Fruit fly (Drosophila melanogaster) whole organism: ENCODE data around the gene Tcs4.

ENCODE experiments used
- CG8478 ChIP-seq: fragments of >200 bp; optimal IDR thresholded peaks from 2 replicates; lab custom pipeline; 2018; ENCODE audit warnings: inconsistent platforms
- Dll ChIP-seq: fragments of >200 bp; optimal IDR thresholded peaks from 2 replicates; lab custom pipeline; 2017
- EcR ChIP-seq, 2 experiments: fragments of >200 bp; optimal IDR thresholded peaks; 2 replicates each; lab custom pipeline; 2017; ENCODE audit warnings: missing biosample characterization in 2 of 2, missing genetic modification characterization in 2 of 2, missing genetic modification reagents in 2 of 2
- pan ChIP-seq: fragments of >200 bp; optimal IDR thresholded peaks from 2 replicates; lab custom pipeline; 2017
- psq ChIP-seq: fragments of >200 bp; optimal IDR thresholded peaks from 2 replicates; lab custom pipeline; 2017
- usp ChIP-seq: fragments of >200 bp; optimal IDR thresholded peaks from 2 replicates; lab custom pipeline; 2017; ENCODE audit warnings: missing biosample characterization, missing genetic modification characterization, mixed read lengths

Tcs4 gene

DNA sequence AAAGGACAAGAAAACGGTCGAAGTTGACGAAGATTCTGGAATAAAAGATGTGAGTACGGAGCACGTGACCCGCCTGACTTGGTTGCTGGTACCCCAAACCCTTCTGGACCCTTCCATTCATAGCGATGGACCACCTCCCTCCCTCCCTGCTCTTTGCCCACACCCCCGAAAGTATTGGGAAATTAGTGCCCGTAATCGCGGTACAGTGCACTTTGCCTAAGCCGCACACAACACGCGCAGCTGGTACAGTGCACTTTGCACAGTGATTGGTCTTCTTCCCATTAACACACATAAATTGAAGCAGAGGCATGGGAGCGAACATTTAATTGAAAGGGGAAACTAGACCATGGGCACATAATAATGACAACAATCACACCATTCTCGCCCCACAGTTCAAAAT lies 17.5 kb downstream of the Tcs4 start:
- TF ChIP-seq CG8478 (lab: Kevin White, UChicago), result no peak
- TF ChIP-seq Dll (lab: Kevin White, UChicago), result no peak
- no peak for TF ChIP-seq EcR (GFP tag; optimal IDR thresholded peaks at IDR 0.05; lab: Kevin White, UChicago)
- no peak for TF ChIP-seq psq (lab: Kevin White, UChicago)
- no peak for TF ChIP-seq usp (GFP tag; lab: Kevin White, UChicago)
- TF ChIP-seq pan (lab: Kevin White, UChicago), result no peak

DNA sequence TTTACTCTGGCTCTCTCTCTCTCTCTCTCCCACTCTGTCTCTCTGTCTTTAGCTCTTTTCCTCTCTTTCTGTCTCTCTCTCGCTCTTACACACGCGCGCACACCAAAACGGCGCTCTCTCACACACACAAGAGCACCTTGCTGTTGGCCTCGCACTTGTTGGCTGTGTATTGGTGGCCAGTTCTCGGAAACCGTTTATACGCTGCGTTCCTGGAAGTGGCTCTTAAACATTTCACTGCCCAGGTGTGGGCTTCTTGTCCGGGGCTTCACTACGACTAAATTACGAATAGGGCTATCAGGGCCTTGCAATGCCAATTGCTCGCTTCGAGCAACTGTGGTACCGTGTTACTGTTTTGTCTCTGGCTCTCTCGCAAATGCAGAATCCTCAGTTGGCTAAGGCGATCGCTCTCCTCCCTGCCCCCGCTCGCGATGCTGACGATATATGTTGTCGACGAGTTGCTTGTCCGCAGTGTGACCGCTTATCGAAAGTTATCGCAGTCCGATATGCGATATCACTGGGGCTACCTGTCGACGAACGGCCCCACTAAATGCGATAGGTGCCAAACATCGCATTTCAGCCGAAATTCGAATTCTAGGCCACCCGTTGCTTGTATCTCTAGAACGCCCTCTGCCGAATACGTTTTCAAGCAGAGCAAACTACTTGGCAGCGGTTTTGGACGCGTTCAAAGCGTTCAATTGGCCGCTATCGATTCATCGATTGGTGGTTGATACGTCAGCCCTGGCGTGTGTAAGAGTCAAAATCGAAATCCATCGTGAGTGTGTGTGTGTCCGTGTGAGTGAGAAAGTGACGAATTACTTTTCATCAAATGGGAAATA lies 18.3 kb downstream of the Tcs4 start, which contains the start of the genes dome and Ubqn:
Gene dome (minus strand): TSS at position 479 of the 836 bp plus-strand sequence.
Gene Ubqn (plus strand): TSS at position 769 of the 836 bp plus-strand sequence.
- no peak for TF ChIP-seq usp (GFP tag; lab: Kevin White, UChicago)
- TF ChIP-seq Dll (lab: Kevin White, UChicago), result peak; percentile 97

DNA sequence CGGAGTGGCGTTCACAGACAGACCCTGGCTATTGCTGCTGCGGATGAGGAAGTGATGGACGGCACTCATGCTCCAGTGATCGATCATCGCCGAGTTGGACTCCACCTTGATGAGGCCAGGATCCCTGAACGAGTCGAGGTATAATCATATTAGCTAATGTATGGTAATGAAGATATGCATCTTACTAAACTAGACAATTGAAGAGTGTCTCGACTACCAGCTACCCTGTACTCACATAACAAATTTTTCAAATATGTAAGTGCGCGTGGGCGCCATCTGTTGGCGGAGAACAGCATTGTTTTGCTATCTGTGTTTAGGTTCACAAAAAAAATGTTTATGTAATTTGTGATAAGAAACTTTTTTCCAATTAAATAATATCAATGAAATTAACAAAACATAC lies 22.3 kb downstream of the Tcs4 start:
- TF ChIP-seq CG8478 (lab: Kevin White, UChicago) (no peak), psq (lab: Kevin White, UChicago) (no peak), EcR (GFP tag; optimal IDR thresholded peaks at IDR 0.05; lab: Kevin White, UChicago) (no peak), usp (GFP tag; lab: Kevin White, UChicago) (no peak), pan (lab: Kevin White, UChicago) (no peak), Dll (lab: Kevin White, UChicago) (no peak)

DNA sequence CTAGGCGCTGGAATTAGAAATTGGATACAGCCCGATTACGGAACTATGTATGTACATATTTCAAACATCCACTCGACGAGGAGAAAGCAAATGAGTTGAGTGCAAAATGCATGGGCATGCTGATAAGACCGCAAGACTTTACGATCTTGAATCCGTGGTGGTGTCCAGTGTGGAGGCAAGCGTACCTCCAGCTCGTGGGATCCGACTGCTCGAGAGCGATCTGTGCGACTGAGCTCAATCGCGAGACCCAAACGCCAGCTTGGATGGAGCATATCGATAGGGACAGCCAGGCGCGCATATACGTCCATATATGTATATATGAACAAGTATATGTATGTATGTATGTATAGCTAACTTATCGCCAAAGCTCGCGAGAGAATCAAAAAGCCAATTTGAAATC lies 25.9 kb downstream of the Tcs4 start, which contains the start of gene et:
Gene et (minus strand): TSS at position 230 of the 400 bp plus-strand sequence.
- no peak for TF ChIP-seq usp (GFP tag; lab: Kevin White, UChicago)
- no peak for TF ChIP-seq CG8478 (lab: Kevin White, UChicago)
- no peak for TF ChIP-seq Dll (lab: Kevin White, UChicago)
- TF ChIP-seq pan (lab: Kevin White, UChicago), result no peak
- no peak for TF ChIP-seq psq (lab: Kevin White, UChicago)
- no peak for TF ChIP-seq EcR (GFP tag; optimal IDR thresholded peaks at IDR 0.05; lab: Kevin White, UChicago)

DNA sequence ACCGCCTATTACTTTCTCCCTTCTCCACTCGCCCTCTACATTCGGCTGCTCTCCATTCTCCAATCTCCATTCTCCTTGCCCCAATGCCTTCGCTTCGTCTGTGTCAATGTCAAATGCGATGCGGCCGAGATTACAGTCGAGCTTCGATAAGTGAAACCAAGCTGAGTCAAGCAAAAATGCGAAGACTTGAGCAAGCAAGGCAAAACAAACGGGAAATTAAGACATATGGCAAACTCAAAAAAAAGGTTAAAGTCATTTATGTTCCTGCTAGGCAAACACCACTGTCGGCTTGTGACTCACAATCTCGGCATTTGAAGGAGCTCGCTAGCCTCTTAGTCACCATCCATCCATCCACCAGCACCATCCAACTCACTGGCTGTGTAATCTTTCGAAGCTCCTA lies 33.1 kb downstream of the Tcs4 start:
- TF ChIP-seq Dll (lab: Kevin White, UChicago), result no peak
- no peak for TF ChIP-seq CG8478 (lab: Kevin White, UChicago)
- TF ChIP-seq psq (lab: Kevin White, UChicago), result no peak
- TF ChIP-seq EcR (GFP tag; optimal IDR thresholded peaks at IDR 0.05; lab: Kevin White, UChicago), result no peak
- no peak for TF ChIP-seq usp (GFP tag; lab: Kevin White, UChicago)
- TF ChIP-seq pan (lab: Kevin White, UChicago), result no peak

DNA sequence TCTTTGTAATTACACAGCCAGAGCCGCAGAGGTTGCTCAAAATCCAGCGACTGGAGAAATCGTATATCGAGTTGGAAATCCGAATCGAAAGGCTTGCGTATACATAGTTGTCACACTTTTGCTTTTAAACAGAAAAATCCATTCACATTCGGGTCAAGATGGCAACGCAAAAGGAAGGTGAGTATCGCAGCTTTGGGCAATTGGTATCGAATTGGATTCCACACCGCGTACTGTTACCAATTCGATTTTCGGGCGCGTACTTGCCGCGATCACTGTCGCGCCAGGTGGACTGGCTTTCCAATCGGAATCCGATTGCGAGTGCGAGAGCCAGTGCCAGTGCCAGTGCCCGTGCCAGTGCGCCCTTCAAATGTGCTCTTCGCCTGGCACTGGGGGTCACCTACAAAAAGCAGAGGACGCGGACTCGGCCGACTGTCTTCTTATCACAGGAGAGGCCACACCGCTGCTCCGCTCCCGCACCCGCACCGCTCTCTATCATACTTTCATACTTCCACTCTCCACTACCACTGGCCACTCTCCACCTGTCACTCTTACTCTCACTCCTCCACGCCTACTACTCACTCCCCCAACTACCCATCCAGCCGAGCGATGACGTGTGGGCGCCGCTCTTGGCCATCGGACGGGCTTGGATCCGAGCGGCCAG lies 34.0 kb downstream of the Tcs4 start:
- TF ChIP-seq Dll (lab: Kevin White, UChicago) (no peak), pan (lab: Kevin White, UChicago) (no peak)

DNA sequence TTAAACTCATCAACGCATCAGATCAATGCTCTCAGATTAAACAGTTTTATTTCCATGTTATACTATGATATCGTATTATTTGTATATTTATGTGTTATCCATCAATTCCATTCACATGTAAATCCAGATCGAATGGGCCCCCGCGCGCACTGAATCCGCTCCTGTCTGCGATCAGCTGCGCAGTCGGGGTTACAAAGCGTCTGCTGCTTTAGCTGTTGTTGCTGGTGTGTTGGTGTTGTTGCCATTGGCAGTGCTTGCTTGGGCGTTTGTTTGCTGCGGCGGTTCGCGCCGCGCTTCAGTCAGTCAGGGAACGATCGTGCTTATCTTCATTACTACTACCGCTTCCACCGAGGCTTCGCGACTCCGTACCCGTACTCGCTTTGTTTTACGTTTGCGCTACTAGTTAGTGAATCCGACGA lies 34.6 kb downstream of the Tcs4 start, which contains the start of gene Zw:
Gene Zw (plus strand): TSS at position 262 of the 419 bp plus-strand sequence.
- TF ChIP-seq usp (GFP tag; lab: Kevin White, UChicago) (no peak), CG8478 (lab: Kevin White, UChicago) (no peak), psq (lab: Kevin White, UChicago) (no peak), Dll (lab: Kevin White, UChicago) (peak; percentile 14)

DNA sequence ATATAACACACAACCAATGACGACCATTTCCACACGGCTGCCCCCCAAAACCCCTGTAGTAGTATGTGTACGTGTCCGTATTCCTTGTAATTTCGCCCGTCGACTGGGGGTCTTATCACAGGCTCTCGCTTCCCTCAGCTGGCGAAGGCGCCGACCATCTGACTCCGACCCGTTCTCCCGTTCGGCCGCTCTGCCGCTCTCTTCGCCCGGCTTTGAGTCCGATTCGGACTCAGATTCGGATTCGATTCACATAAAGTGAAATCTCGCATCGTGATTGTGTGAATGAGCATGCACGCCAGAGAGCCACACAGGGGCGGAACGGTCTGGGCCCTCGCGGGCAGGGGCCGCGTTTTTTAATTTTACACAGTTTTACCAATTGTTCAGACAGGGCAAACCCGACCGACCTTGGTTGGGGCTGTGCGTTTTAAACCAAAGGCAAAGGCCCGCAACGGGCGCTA lies 35.8 kb downstream of the Tcs4 start:
- TF ChIP-seq Dll (lab: Kevin White, UChicago), result peak; percentile 19
- TF ChIP-seq CG8478 (lab: Kevin White, UChicago), result no peak

DNA sequence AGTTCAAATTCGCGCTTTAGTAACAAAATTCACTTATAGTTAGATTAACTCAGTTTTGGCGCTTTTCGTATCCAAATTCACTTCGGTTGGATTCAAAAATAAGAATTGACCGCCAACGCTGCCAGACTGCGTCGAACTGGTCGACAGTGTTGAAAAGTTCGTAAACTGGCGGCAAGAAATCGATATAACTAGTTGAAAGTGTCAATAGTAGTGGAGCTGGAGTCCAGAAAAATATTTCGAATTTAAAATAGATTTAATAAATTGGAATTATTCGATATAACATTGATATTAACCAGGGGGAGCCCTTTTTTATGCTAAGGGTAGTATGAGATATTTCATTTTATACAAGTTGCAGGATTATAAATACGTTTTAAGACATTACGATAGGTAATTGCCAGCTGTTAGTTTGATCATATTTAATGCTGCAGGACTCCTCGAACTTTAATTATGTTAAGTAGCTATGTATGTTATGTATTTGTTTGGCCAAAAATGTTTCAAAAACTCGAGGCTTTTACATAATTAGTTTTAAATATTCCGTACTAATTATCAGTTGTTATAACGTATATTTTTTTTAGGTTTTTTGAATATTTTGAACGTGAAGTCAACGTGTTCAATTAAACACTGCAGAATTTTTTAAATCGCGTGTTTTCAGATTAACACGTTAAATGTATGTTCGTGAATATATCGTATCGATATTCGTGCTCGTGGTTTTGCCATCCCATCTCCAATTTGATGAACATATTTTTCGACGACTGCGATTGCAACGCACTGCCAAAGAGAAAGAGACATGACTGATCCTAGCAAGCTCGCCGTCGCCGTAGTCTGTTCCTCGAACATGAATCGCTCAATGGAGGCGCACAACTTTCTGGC lies 37.5 kb downstream of the Tcs4 start, which contains the start of the genes CG14223 and Ssu72:
Gene CG14223 (minus strand): TSS at position 113 of the 870 bp plus-strand sequence.
Gene Ssu72 (plus strand): TSS at position 703 of the 870 bp plus-strand sequence.
- no peak for TF ChIP-seq Dll (lab: Kevin White, UChicago)
- TF ChIP-seq CG8478 (lab: Kevin White, UChicago), result no peak
- TF ChIP-seq psq (lab: Kevin White, UChicago), result no peak

DNA sequence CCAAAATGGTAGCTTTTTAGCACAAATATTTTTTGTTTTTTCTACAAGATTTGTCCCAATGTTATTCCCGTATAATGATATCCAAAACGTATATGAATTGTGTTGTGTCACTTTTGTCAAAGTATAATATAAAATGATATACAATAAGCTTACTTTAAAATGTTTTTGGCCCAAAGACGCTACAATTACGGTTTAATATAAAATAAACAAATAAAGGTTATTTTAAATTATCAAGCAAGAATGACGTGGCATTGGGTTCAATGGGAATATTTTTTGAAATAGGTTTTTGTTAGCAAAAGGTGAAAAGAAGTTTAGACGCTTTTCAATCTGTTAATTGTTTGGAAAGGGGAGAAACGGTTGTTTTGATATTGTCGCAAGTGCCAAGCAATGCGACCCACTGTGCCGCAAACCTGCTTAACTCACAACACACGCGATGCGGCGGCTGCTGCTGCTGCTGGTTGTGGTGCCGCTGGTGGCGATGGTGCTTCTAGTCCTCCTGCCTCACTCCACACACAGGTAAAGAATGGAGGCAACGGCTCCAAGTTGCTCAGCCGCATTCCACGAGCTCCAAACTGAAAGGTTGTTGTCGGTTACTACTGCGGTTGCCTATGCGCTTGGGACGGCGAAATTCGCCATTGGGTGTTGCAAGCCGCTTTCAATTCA lies 38.2 kb downstream of the Tcs4 start:
- no peak for TF ChIP-seq usp (GFP tag; lab: Kevin White, UChicago)
- peak; percentile 2 for TF ChIP-seq Dll (lab: Kevin White, UChicago)
